Worm (Caenorhabditis elegans) whole organism, mixed stage, embryonic: ENCODE measurements around the gene T28C12.15.

Source experiments
- blmp-1 ChIP-seq: fragments of 150-350 bp; optimal IDR thresholded peaks from 2 replicates; lab custom pipeline; 2014; ENCODE audit warnings: missing biosample characterization, missing genetic modification characterization
- snpc-4 ChIP-seq: fragments of 150-350 bp; optimal IDR thresholded peaks from 2 replicates; lab custom pipeline; 2014; ENCODE audit warnings: missing biosample characterization, missing genetic modification characterization
- unc-120 ChIP-seq: sonication (generic microtip); optimal IDR thresholded peaks from 2 replicates; lab custom pipeline; 2017; ENCODE audit warnings: missing genetic modification characterization, missing compliant biosample characterization; ENCODE audit not compliant: poor library complexity, severe bottlenecking

- TF ChIP-seq snpc-4 (tag; lab: Kevin White, UChicago) (no peak), unc-120 (tag; lab: Kevin White, UChicago) (no peak), blmp-1 (tag; lab: Kevin White, UChicago) (no peak)
These were observed 2.2 kb downstream of the T28C12.15 start for ce11 chrV:6319358-6319757.
